Worm (Caenorhabditis elegans) whole organism, L2 larva: ENCODE measurements around the gene samp-1.

Experiments
- ama-1 ChIP-seq: fragments of 150-350 bp; optimal IDR thresholded peaks from 2 replicates; lab custom pipeline; 2018; ENCODE audit warnings: inconsistent platforms
- elt-1 ChIP-seq: fragments of 150-350 bp; optimal IDR thresholded peaks from 2 replicates; lab custom pipeline; 2014; ENCODE audit warnings: missing biosample characterization, missing genetic modification characterization
- elt-3 ChIP-seq: sonication (generic microtip); optimal IDR thresholded peaks from 2 replicates; lab custom pipeline; 2017; ENCODE audit warnings: missing biosample characterization, missing genetic modification characterization
- nhr-237 ChIP-seq: fragments of 150-350 bp; optimal IDR thresholded peaks from 2 replicates; lab custom pipeline; 2014; ENCODE audit warnings: missing biosample characterization, missing genetic modification characterization
- snpc-4 ChIP-seq: fragments of 150-350 bp; optimal IDR thresholded peaks from 2 replicates; lab custom pipeline; 2014; ENCODE audit warnings: missing biosample characterization, missing genetic modification characterization

- no peak for TF ChIP-seq nhr-237 (tag; lab: Kevin White, UChicago)
- no peak for TF ChIP-seq snpc-4
- no peak for TF ChIP-seq ama-1 (lab: Kevin White, UChicago)
- no peak for TF ChIP-seq elt-3 (tag; lab: Kevin White, UChicago)
- TF ChIP-seq elt-1 (tag; lab: Kevin White, UChicago), result no peak
Observed at ce11 chrII:11349892-11350291, 47.2 kb downstream of the samp-1 start, which contains the start of gene dph-5.
